Worm (Caenorhabditis elegans) whole organism, L1 larva: Measurements from ENCODE around the gene srw-134.

Experiments used
- C34B4.2 ChIP-seq: sonication (generic microtip); optimal IDR thresholded peaks from 2 replicates; lab custom pipeline; 2017; ENCODE audit warnings: mild to moderate bottlenecking, missing genetic modification characterization, missing compliant biosample characterization
- F16B12.6 ChIP-seq: fragments of 150-350 bp; optimal IDR thresholded peaks from 2 replicates; lab custom pipeline; 2014; ENCODE audit warnings: missing biosample characterization, missing genetic modification characterization
- Y116A8C.19 ChIP-seq: sonication (generic microtip); optimal IDR thresholded peaks from 2 replicates; lab custom pipeline; 2016; ENCODE audit warnings: missing compliant biosample characterization, missing genetic modification characterization, borderline replicate concordance
- aly-2 ChIP-seq: fragments of 150-350 bp; optimal IDR thresholded peaks from 2 replicates; lab custom pipeline; 2014; ENCODE audit warnings: missing biosample characterization, missing genetic modification characterization
- ceh-63 ChIP-seq: fragments of 200-800 bp; sonication (Bioruptor generic); optimal IDR thresholded peaks from 2 replicates; lab custom pipeline; 2018; ENCODE audit warnings: mild to moderate bottlenecking, missing genetic modification characterization, missing compliant biosample characterization
- ceh-8 ChIP-seq: fragments of 200-800 bp; sonication (Bioruptor generic); optimal IDR thresholded peaks from 2 replicates; lab custom pipeline; 2018; ENCODE audit warnings: mild to moderate bottlenecking, missing genetic modification characterization, moderate library complexity, missing compliant biosample characterization
- ceh-90 ChIP-seq: sonication (generic microtip); optimal IDR thresholded peaks from 2 replicates; lab custom pipeline; 2016; ENCODE audit warnings: missing genetic modification characterization, missing compliant biosample characterization
- dpl-1 ChIP-seq, 3 experiments: fragments of 150-350 bp in 2 of 3; sonication (generic microtip) in 1 of 3; optimal IDR thresholded peaks; 2 replicates each; lab custom pipeline; 2014 to 2017; ENCODE audit warnings: missing biosample characterization in 3 of 3, missing genetic modification characterization in 3 of 3, missing genetic modification reagents in 3 of 3
- dsc-1 ChIP-seq: sonication (generic microtip); optimal IDR thresholded peaks from 2 replicates; lab custom pipeline; 2016; ENCODE audit warnings: mild to moderate bottlenecking, missing genetic modification characterization, missing compliant biosample characterization
- efl-1 ChIP-seq, 4 experiments: fragments of 150-350 bp; optimal IDR thresholded peaks in 3 of 4; peaks in 1 of 4; 1 replicate in 1 of 4; 2 replicates in 3 of 4; lab custom pipeline; 2014; ENCODE audit warnings: missing biosample characterization in 2 of 4, missing genetic modification characterization in 2 of 4, missing genetic modification reagents in 2 of 4
- elt-2 ChIP-seq: sonication (generic microtip); optimal IDR thresholded peaks from 2 replicates; lab custom pipeline; 2016; ENCODE audit warnings: missing genetic modification characterization, mild to moderate bottlenecking, inconsistent platforms, missing compliant biosample characterization, missing genetic modification reagents
- elt-3 ChIP-seq, 6 experiments: fragments of 150-350 bp in 1 of 6; sonication (generic microtip); optimal IDR thresholded peaks; 2 replicates each; lab custom pipeline; 2017 to 2018; ENCODE audit warnings: missing biosample characterization in 6 of 6, missing genetic modification characterization in 6 of 6, inconsistent platforms in 1 of 6
- ets-5 ChIP-seq: fragments of 200-800 bp; sonication (Bioruptor generic); IDR thresholded peaks from 2 replicates; pipeline ENCODE4 v1.3.6; 2022; ENCODE audit warnings: missing genetic modification characterization, missing compliant biosample characterization
- hpl-2 ChIP-seq: fragments of 150-350 bp; optimal IDR thresholded peaks from 2 replicates; lab custom pipeline; 2014; ENCODE audit warnings: missing biosample characterization, missing genetic modification reagents, missing genetic modification characterization
- irx-1 ChIP-seq: sonication (generic microtip); optimal IDR thresholded peaks from 2 replicates; lab custom pipeline; 2016; ENCODE audit warnings: missing genetic modification characterization, missing compliant biosample characterization
- lin-13 ChIP-seq: fragments of 150-350 bp; optimal IDR thresholded peaks from 2 replicates; lab custom pipeline; 2014; ENCODE audit warnings: missing biosample characterization, missing genetic modification reagents, missing genetic modification characterization
- lin-14 ChIP-seq: fragments of 200-800 bp; sonication (Bioruptor generic); optimal IDR thresholded peaks from 2 replicates; lab custom pipeline; 2018; ENCODE audit warnings: mild to moderate bottlenecking, missing genetic modification characterization, moderate library complexity, missing compliant biosample characterization
- lin-15B ChIP-seq: fragments of 150-350 bp; sonication (generic microtip); optimal IDR thresholded peaks from 3 replicates; lab custom pipeline; 2014; ENCODE audit warnings: missing biosample characterization, missing genetic modification characterization
- lin-39 ChIP-seq: fragments of 150-350 bp; optimal IDR thresholded peaks from 2 replicates; lab custom pipeline; 2014; ENCODE audit warnings: missing biosample characterization, missing genetic modification reagents, missing genetic modification characterization
- lir-3 ChIP-seq: sonication (generic microtip); optimal IDR thresholded peaks from 2 replicates; lab custom pipeline; 2016; ENCODE audit warnings: mild to moderate bottlenecking, missing genetic modification characterization, moderate library complexity, missing compliant biosample characterization; ENCODE audit not compliant: poor library complexity
- mab-9 ChIP-seq: fragments of 200-800 bp; sonication (Bioruptor generic); IDR thresholded peaks from 2 replicates; pipeline ENCODE4 v1.3.6; 2022; ENCODE audit warnings: missing genetic modification reagents, missing genetic modification characterization, missing compliant biosample characterization
- mdl-1 ChIP-seq, 2 experiments: fragments of 150-350 bp; optimal IDR thresholded peaks; 2 replicates each; lab custom pipeline; 2014 to 2017; ENCODE audit warnings: missing biosample characterization in 2 of 2, missing genetic modification characterization in 2 of 2, inconsistent platforms in 1 of 2
- mef-2 ChIP-seq: fragments of 150-350 bp; optimal IDR thresholded peaks from 2 replicates; lab custom pipeline; 2014; ENCODE audit warnings: missing biosample characterization, missing genetic modification characterization
- nhr-12 ChIP-seq: sonication (generic microtip); optimal IDR thresholded peaks from 2 replicates; lab custom pipeline; 2017; ENCODE audit warnings: missing biosample characterization, missing genetic modification characterization
- nhr-19 ChIP-seq: fragments of 200-800 bp; sonication (Bioruptor generic); conservative IDR thresholded peaks from 2 replicates; pipeline ENCODE4 v1.3.6; 2022; ENCODE audit warnings: missing genetic modification characterization, missing compliant biosample characterization
- nhr-20 ChIP-seq: sonication (generic microtip); optimal IDR thresholded peaks from 2 replicates; lab custom pipeline; 2016; ENCODE audit warnings: mild to moderate bottlenecking, missing genetic modification characterization, missing compliant biosample characterization
- nhr-71 ChIP-seq: sonication (generic microtip); optimal IDR thresholded peaks from 2 replicates; lab custom pipeline; 2016; ENCODE audit warnings: mild to moderate bottlenecking, missing genetic modification characterization, moderate library complexity, missing compliant biosample characterization
- nhr-76 ChIP-seq: sonication (generic microtip); optimal IDR thresholded peaks from 2 replicates; lab custom pipeline; 2017; ENCODE audit warnings: missing biosample characterization, missing genetic modification characterization
- nhr-77 ChIP-seq: fragments of 150-350 bp; optimal IDR thresholded peaks from 2 replicates; lab custom pipeline; 2014; ENCODE audit warnings: missing biosample characterization, missing genetic modification characterization
- nhr-85 ChIP-seq: sonication (generic microtip); peaks from one replicate; lab custom pipeline; 2016; ENCODE audit warnings: missing genetic modification characterization, inconsistent platforms, missing compliant biosample characterization
- pag-3 ChIP-seq: sonication (generic microtip); optimal IDR thresholded peaks from 2 replicates; lab custom pipeline; 2017; ENCODE audit warnings: missing genetic modification characterization, mild to moderate bottlenecking, missing compliant biosample characterization, antibody characterized with exemption, borderline replicate concordance; ENCODE audit not compliant: insufficient read depth
- pax-3 ChIP-seq: fragments of 200-800 bp; sonication (Bioruptor generic); optimal IDR thresholded peaks from 2 replicates; lab custom pipeline; 2018; ENCODE audit warnings: mild to moderate bottlenecking, missing genetic modification characterization, moderate library complexity, missing compliant biosample characterization
- pqm-1 ChIP-seq: sonication (generic microtip); optimal IDR thresholded peaks from 3 replicates; lab custom pipeline; 2017; ENCODE audit warnings: missing biosample characterization, missing genetic modification characterization
- sox-4 ChIP-seq: sonication (generic microtip); optimal IDR thresholded peaks from 2 replicates; lab custom pipeline; 2016; ENCODE audit warnings: missing genetic modification characterization, missing compliant biosample characterization
- tbx-2 ChIP-seq: sonication (generic microtip); optimal IDR thresholded peaks from 2 replicates; lab custom pipeline; 2016; ENCODE audit warnings: missing genetic modification characterization, missing compliant biosample characterization
- unc-130 ChIP-seq: fragments of 150-350 bp; optimal IDR thresholded peaks from 2 replicates; lab custom pipeline; 2017; ENCODE audit warnings: missing biosample characterization, missing genetic modification characterization, inconsistent platforms
- unc-98 ChIP-seq: fragments of 200-800 bp; sonication (Bioruptor generic); IDR thresholded peaks from 2 replicates; pipeline ENCODE4 v1.3.6; 2022; ENCODE audit warnings: missing genetic modification characterization, missing compliant biosample characterization
- vab-15 ChIP-seq: sonication (generic microtip); optimal IDR thresholded peaks from 2 replicates; lab custom pipeline; 2017; ENCODE audit warnings: missing genotype, mild to moderate bottlenecking, missing genetic modification characterization, missing compliant biosample characterization
- xbp-1 ChIP-seq: sonication (generic microtip); optimal IDR thresholded peaks from 2 replicates; lab custom pipeline; 2016; ENCODE audit warnings: missing genetic modification characterization, missing compliant biosample characterization

The srw-134 gene

ce11 chrV:4131471-4131939, 19.1 kb upstream of the srw-134 start, which contains the start of gene nhr-57 (continued):
- TF ChIP-seq ceh-63 (no peak), nhr-77 (tag; lab: Kevin White, UChicago) (peak; percentile 83), lin-14 (GFP tag; lab: Kevin White, UChicago) (peak; percentile 91), nhr-71 (tag; lab: Kevin White, UChicago) (peak; percentile 84), pqm-1 (tag; lab: Kevin White, UChicago) (no peak), nhr-20 (tag; lab: Kevin White, UChicago) (peak; percentile 92)
- TF ChIP-seq, all 84 proteins: peak for 38

DNA sequence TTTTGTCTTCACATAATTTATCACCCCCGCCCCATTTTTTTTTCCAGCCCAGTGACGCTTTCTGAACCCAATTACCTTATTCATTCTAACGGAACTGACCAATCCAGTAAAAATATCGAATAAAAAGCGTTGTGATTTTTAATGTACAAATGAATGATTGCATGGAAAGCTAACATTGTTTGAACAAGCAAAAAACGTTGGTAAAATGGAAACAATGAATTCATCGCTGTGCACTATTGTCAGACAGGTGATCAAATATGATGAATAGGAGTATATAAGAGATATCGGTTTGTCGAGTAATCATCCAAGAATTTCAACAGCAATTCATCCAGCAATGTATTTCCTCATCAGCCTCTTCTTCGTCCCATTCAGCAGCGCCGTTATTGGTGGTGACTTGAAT, 17.2 kb upstream of the srw-134 start, which contains the start of gene phat-4:
Gene phat-4 (plus strand): TSS at position 301 of the 400 bp plus-strand sequence.
- TF ChIP-seq pax-3 (tag; lab: Kevin White, UChicago) (no peak), mdl-1 (tag; optimal IDR thresholded peaks at IDR 0.05; lab: Kevin White, UChicago) (no peak), lir-3 (tag; lab: Kevin White, UChicago) (no peak), lin-15B (no peak), C34B4.2 (no peak), dsc-1 (tag; lab: Kevin White, UChicago) (no peak), ets-5 (no peak), nhr-76 (no peak), F16B12.6 (no peak), unc-98 (no peak), lin-13 (GFP tag; lab: Kevin White, UChicago) (no peak), xbp-1 (tag; lab: Kevin White, UChicago) (no peak), pag-3 (tag; lab: Kevin White, UChicago) (no peak), elt-2 (tag; lab: Kevin White, UChicago) (no peak), elt-3 (tag; optimal IDR thresholded peaks at IDR 0.05; lab: Kevin White, UChicago) (no peak), nhr-85 (tag; lab: Kevin White, UChicago) (no peak), unc-130 (no peak), irx-1 (tag; lab: Kevin White, UChicago) (no peak)

DNA sequence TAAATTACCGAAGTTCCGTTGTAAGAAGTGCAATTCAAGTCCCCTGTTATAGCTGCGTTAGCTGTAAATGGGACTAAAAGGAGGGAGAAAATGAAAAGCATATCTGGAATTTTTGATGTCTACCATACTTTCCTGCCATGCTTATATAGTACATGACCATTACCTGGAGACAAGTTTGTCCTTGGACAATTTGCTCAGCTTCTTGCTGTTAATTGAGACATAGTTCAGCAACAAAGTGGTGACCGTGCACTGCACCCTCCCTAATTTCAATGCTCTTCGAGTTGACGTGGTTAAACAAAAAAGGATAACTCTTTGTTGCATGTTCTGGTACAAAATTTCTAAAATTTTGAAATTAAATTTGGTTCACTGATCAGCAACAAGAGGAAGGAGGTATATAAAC, 15.0 kb upstream of the srw-134 start, which contains the start of gene T05B4.13:
Gene T05B4.13 (minus strand): TSS at position 101 of the 400 bp plus-strand sequence.
- TF ChIP-seq vab-15 (tag; lab: Kevin White, UChicago) = no peak
- TF ChIP-seq lin-39 (tag; lab: Kevin White, UChicago) = no peak
- no peak for TF ChIP-seq ceh-90 (tag; lab: Kevin White, UChicago)
- no peak for TF ChIP-seq elt-2 (tag; lab: Kevin White, UChicago)
- TF ChIP-seq aly-2 = no peak
- TF ChIP-seq sox-4 (tag; lab: Kevin White, UChicago) = no peak
- TF ChIP-seq lin-14 (GFP tag; lab: Kevin White, UChicago) = no peak
- no peak for TF ChIP-seq unc-98
- TF ChIP-seq pqm-1 (tag; lab: Kevin White, UChicago) = no peak
- no peak for TF ChIP-seq nhr-85 (tag; lab: Kevin White, UChicago)
- TF ChIP-seq nhr-12 = no peak
- TF ChIP-seq tbx-2 (tag; lab: Kevin White, UChicago) = no peak
- no peak for TF ChIP-seq hpl-2 (GFP tag; lab: Kevin White, UChicago)
- no peak for TF ChIP-seq lin-13 (GFP tag; lab: Kevin White, UChicago)

- TF ChIP-seq mab-9 (GFP tag; lab: Robert Waterston, UW) (no peak), nhr-19 (GFP tag; lab: Robert Waterston, UW) (no peak), Y116A8C.19 (tag; lab: Kevin White, UChicago) (no peak), sox-4 (tag; lab: Kevin White, UChicago) (no peak), nhr-77 (tag; lab: Kevin White, UChicago) (no peak), dpl-1 (GFP tag; optimal IDR thresholded peaks at IDR 0.05; lab: Kevin White, UChicago) (no peak), ceh-8 (GFP tag; lab: Kevin White, UChicago) (no peak), mef-2 (tag; lab: Kevin White, UChicago) (no peak), efl-1 (optimal IDR thresholded peaks at IDR 0.05; lab: Kevin White, UChicago) (no peak), efl-1 (GFP tag; optimal IDR thresholded peaks at IDR 0.05 in 1 of 2; lab: Kevin White, UChicago) (no peak), lir-3 (tag; lab: Kevin White, UChicago) (no peak), nhr-85 (tag; lab: Kevin White, UChicago) (no peak), nhr-12 (no peak)
Measured at ce11 chrV:4125552-4126084, 13.2 kb upstream of the srw-134 start, which contains the start of gene T05B4.12. Gene T05B4.12, minus strand, starts transcription at chrV:4126034.
